Fruit fly (Drosophila melanogaster) whole organism, adult: ENCODE measurements around the gene sud1.

ENCODE experiments used
- CG11617 ChIP-seq: fragments of 200-800 bp; sonication (Bioruptor generic); optimal IDR thresholded peaks from 2 replicates; lab custom pipeline; 2017; ENCODE audit warnings: mild to moderate bottlenecking, missing biosample characterization, missing genetic modification reagents, missing genetic modification characterization
- CG12768 ChIP-seq: fragments of 200-800 bp; sonication (Bioruptor generic); optimal IDR thresholded peaks from 2 replicates; lab custom pipeline; 2017; ENCODE audit warnings: missing biosample characterization, missing genetic modification characterization, mild to moderate bottlenecking, moderate library complexity, missing genetic modification reagents
- CG14711 ChIP-seq: fragments of 200-800 bp; sonication (Bioruptor generic); optimal IDR thresholded peaks from 2 replicates; lab custom pipeline; 2018; ENCODE audit warnings: missing biosample characterization, mild to moderate bottlenecking, missing genetic modification characterization, moderate library complexity
- CG1620 ChIP-seq: fragments of 200-800 bp; sonication (Bioruptor generic); optimal IDR thresholded peaks from 2 replicates; lab custom pipeline; 2016; ENCODE audit warnings: missing biosample characterization, missing genetic modification characterization
- CG33017 ChIP-seq: fragments of 200-800 bp; sonication (Bioruptor generic); optimal IDR thresholded peaks from 2 replicates; lab custom pipeline; 2018; ENCODE audit warnings: missing biosample characterization, mild to moderate bottlenecking, missing genetic modification characterization, moderate library complexity
- CG5204 ChIP-seq: fragments of 200-800 bp; sonication (Bioruptor generic); optimal IDR thresholded peaks from 2 replicates; lab custom pipeline; 2016; ENCODE audit warnings: missing biosample characterization, missing genetic modification characterization
- CG7045 ChIP-seq: fragments of 200-800 bp; sonication (Bioruptor generic); optimal IDR thresholded peaks from 2 replicates; lab custom pipeline; 2017; ENCODE audit warnings: missing biosample characterization, mild to moderate bottlenecking, missing genetic modification characterization
- CG7101 ChIP-seq: fragments of 200-800 bp; sonication (Bioruptor generic); optimal IDR thresholded peaks from 2 replicates; lab custom pipeline; 2018; ENCODE audit warnings: missing biosample characterization, mild to moderate bottlenecking, missing genetic modification characterization, moderate library complexity
- Clk ChIP-seq: fragments of 200-800 bp; sonication (Bioruptor generic); optimal IDR thresholded peaks from 2 replicates; lab custom pipeline; 2017; ENCODE audit warnings: missing biosample characterization, missing genetic modification characterization
- Crg-1 ChIP-seq: fragments of 200-800 bp; sonication (Bioruptor generic); optimal IDR thresholded peaks from 2 replicates; lab custom pipeline; 2016; ENCODE audit warnings: missing biosample characterization, missing genetic modification characterization
- Hr96 ChIP-seq: fragments of 200-800 bp; sonication (Bioruptor generic); optimal IDR thresholded peaks from 2 replicates; lab custom pipeline; 2016; ENCODE audit warnings: missing biosample characterization, missing genetic modification characterization
- Mnt ChIP-seq: fragments of 200-800 bp; sonication (Bioruptor generic); optimal IDR thresholded peaks from 2 replicates; lab custom pipeline; 2016; ENCODE audit warnings: missing biosample characterization, mild to moderate bottlenecking, missing genetic modification characterization
- bab1 ChIP-seq: fragments of 200-800 bp; sonication (Bioruptor generic); optimal IDR thresholded peaks from 3 replicates; lab custom pipeline; 2019; ENCODE audit warnings: missing biosample characterization, mild to moderate bottlenecking, missing genetic modification characterization, moderate library complexity
- cic ChIP-seq: fragments of 200-800 bp; sonication (Bioruptor generic); optimal IDR thresholded peaks from 2 replicates; lab custom pipeline; 2017; ENCODE audit warnings: missing biosample characterization, mild to moderate bottlenecking, missing genetic modification characterization, moderate library complexity
- cnc ChIP-seq, 2 experiments: fragments of >200 bp; optimal IDR thresholded peaks; 2 replicates each; lab custom pipeline; 2017
- kay ChIP-seq: fragments of 200-800 bp; sonication (Bioruptor generic); peaks from one replicate; lab custom pipeline; 2016; ENCODE audit warnings: missing biosample characterization, missing genetic modification characterization, borderline replicate concordance
- ovo ChIP-seq: fragments of 200-800 bp; sonication (Bioruptor generic); optimal IDR thresholded peaks from 2 replicates; lab custom pipeline; 2016; ENCODE audit warnings: missing biosample characterization, missing genetic modification characterization
- pad ChIP-seq: fragments of 200-800 bp; sonication (Bioruptor generic); optimal IDR thresholded peaks from 3 replicates; lab custom pipeline; 2017; ENCODE audit warnings: missing biosample characterization, missing genetic modification characterization, mild to moderate bottlenecking, moderate library complexity, missing genetic modification reagents
- tj ChIP-seq: fragments of 200-800 bp; sonication (Bioruptor generic); optimal IDR thresholded peaks from 3 replicates; lab custom pipeline; 2017; ENCODE audit warnings: missing biosample characterization, mild to moderate bottlenecking, missing genetic modification characterization, moderate library complexity
- toe ChIP-seq: fragments of 200-800 bp; sonication (Bioruptor generic); optimal IDR thresholded peaks from 2 replicates; lab custom pipeline; 2016; ENCODE audit warnings: missing biosample characterization, missing genetic modification characterization

sud1 gene

dm6 chr3R:24917814-24918636 lies at the start of gene sud1, which contains the start of the genes PIG-S and CG11168:
TSS of gene sud1 (minus strand) at chr3R:24917864.
TSS of gene PIG-S (minus strand) at chr3R:24917864.
TSS of gene CG11168 (plus strand) at chr3R:24918106.
- TF ChIP-seq Crg-1 (GFP tag; lab: Kevin White, UChicago) (peak; percentile 25), CG11617 (GFP tag; lab: Kevin White, UChicago) (peak; percentile 18), Hr96 (GFP tag; lab: Kevin White, UChicago) (peak; percentile 2), pad (GFP tag; lab: Kevin White, UChicago) (peak; percentile 30), CG33017 (tag; lab: Kevin White, UChicago) (peak; percentile 3), bab1 (GFP tag; lab: Kevin White, UChicago) (peak; percentile 44), CG1620 (GFP tag; lab: Kevin White, UChicago) (no peak), CG14711 (tag; lab: Kevin White, UChicago) (peak; percentile 52), tj (GFP tag; lab: Kevin White, UChicago) (peak; percentile 15), Mnt (GFP tag; lab: Kevin White, UChicago) (peak; percentile 11), Clk (GFP tag; lab: Kevin White, UChicago) (no peak), kay (GFP tag; lab: Kevin White, UChicago) (peak; percentile 15), cic (GFP tag; lab: Kevin White, UChicago) (no peak), CG7101 (tag; lab: Kevin White, UChicago) (peak; percentile 58), ovo (GFP tag; lab: Kevin White, UChicago) (no peak), toe (GFP tag; lab: Kevin White, UChicago) (peak; percentile 51)

dm6 chr3R:24966578-24966977 lies 48.9 kb upstream of the sud1 start:
- TF ChIP-seq Clk (GFP tag; lab: Kevin White, UChicago) (no peak), cic (GFP tag; lab: Kevin White, UChicago) (no peak), ovo (GFP tag; lab: Kevin White, UChicago) (no peak), Hr96 (GFP tag; lab: Kevin White, UChicago) (no peak), Crg-1 (GFP tag; lab: Kevin White, UChicago) (no peak), CG7101 (tag; lab: Kevin White, UChicago) (no peak), pad (GFP tag; lab: Kevin White, UChicago) (no peak), CG11617 (GFP tag; lab: Kevin White, UChicago) (no peak), bab1 (GFP tag; lab: Kevin White, UChicago) (no peak), cnc (optimal IDR thresholded peaks at IDR 0.05; lab: Kevin White, UChicago) (no peak), CG33017 (tag; lab: Kevin White, UChicago) (no peak)

dm6 chr3R:24965403-24965802 lies 47.7 kb upstream of the sud1 start:
- no peak for TF ChIP-seq CG11617 (GFP tag; lab: Kevin White, UChicago)
- no peak for TF ChIP-seq CG12768 (GFP tag; lab: Kevin White, UChicago)
- no peak for TF ChIP-seq Hr96 (GFP tag; lab: Kevin White, UChicago)
- no peak for TF ChIP-seq cnc (optimal IDR thresholded peaks at IDR 0.05; lab: Kevin White, UChicago)
- TF ChIP-seq CG5204, result no peak
- TF ChIP-seq kay (GFP tag; lab: Kevin White, UChicago), result no peak
- TF ChIP-seq CG1620 (GFP tag; lab: Kevin White, UChicago), result no peak
- TF ChIP-seq CG7101 (tag; lab: Kevin White, UChicago), result no peak
- no peak for TF ChIP-seq cic (GFP tag; lab: Kevin White, UChicago)
- no peak for TF ChIP-seq CG14711 (tag; lab: Kevin White, UChicago)
- TF ChIP-seq ovo (GFP tag; lab: Kevin White, UChicago), result no peak
- TF ChIP-seq tj (GFP tag; lab: Kevin White, UChicago), result no peak
- TF ChIP-seq CG7045, result no peak
- TF ChIP-seq Clk (GFP tag; lab: Kevin White, UChicago), result no peak
- TF ChIP-seq Crg-1 (GFP tag; lab: Kevin White, UChicago), result no peak

dm6 chr3R:24962470-24962869 lies 44.8 kb upstream of the sud1 start:
- TF ChIP-seq Mnt (GFP tag; lab: Kevin White, UChicago), result no peak
- TF ChIP-seq pad (GFP tag; lab: Kevin White, UChicago), result no peak
- no peak for TF ChIP-seq CG7101 (tag; lab: Kevin White, UChicago)
- TF ChIP-seq CG11617 (GFP tag; lab: Kevin White, UChicago), result no peak
- no peak for TF ChIP-seq Crg-1 (GFP tag; lab: Kevin White, UChicago)

dm6 chr3R:24953152-24953551 lies 35.5 kb upstream of the sud1 start:
- no peak for TF ChIP-seq Clk (GFP tag; lab: Kevin White, UChicago)
- TF ChIP-seq CG7045, result no peak
- TF ChIP-seq cic (GFP tag; lab: Kevin White, UChicago), result no peak
- TF ChIP-seq CG5204, result no peak
- no peak for TF ChIP-seq CG11617 (GFP tag; lab: Kevin White, UChicago)
- TF ChIP-seq cnc (optimal IDR thresholded peaks at IDR 0.05; lab: Kevin White, UChicago), result no peak
- no peak for TF ChIP-seq kay (GFP tag; lab: Kevin White, UChicago)
- no peak for TF ChIP-seq CG1620 (GFP tag; lab: Kevin White, UChicago)
- TF ChIP-seq ovo (GFP tag; lab: Kevin White, UChicago), result no peak
- no peak for TF ChIP-seq Crg-1 (GFP tag; lab: Kevin White, UChicago)
- TF ChIP-seq Hr96 (GFP tag; lab: Kevin White, UChicago), result no peak
- TF ChIP-seq CG12768 (GFP tag; lab: Kevin White, UChicago), result no peak
- TF ChIP-seq toe (GFP tag; lab: Kevin White, UChicago), result no peak
- TF ChIP-seq CG14711 (tag; lab: Kevin White, UChicago), result no peak
- TF ChIP-seq pad (GFP tag; lab: Kevin White, UChicago), result no peak
- no peak for TF ChIP-seq bab1 (GFP tag; lab: Kevin White, UChicago)
- TF ChIP-seq Mnt (GFP tag; lab: Kevin White, UChicago), result no peak
- no peak for TF ChIP-seq CG7101 (tag; lab: Kevin White, UChicago)
